Fruit fly (Drosophila melanogaster) whole organism, embryonic: ENCODE measurements around the gene obst-F.

Source experiments
- Asciz ChIP-seq: fragments of 200-800 bp; sonication (Bioruptor generic); optimal IDR thresholded peaks from 2 replicates; lab custom pipeline; 2017; ENCODE audit warnings: missing biosample characterization, mild to moderate bottlenecking, missing genetic modification characterization, missing genetic modification reagents
- CG10321 ChIP-seq: fragments of 200-800 bp; sonication (Bioruptor generic); IDR thresholded peaks from 2 replicates; pipeline ENCODE4 v1.3.6; 2022; ENCODE audit warnings: missing biosample characterization, missing genetic modification characterization
- CG10543 ChIP-seq: fragments of 200-800 bp; sonication (Bioruptor generic); optimal IDR thresholded peaks from 3 replicates; lab custom pipeline; 2017; ENCODE audit warnings: missing biosample characterization, mild to moderate bottlenecking, missing genetic modification characterization, moderate library complexity
- CG11723 ChIP-seq: fragments of 200-800 bp; sonication (Bioruptor generic); optimal IDR thresholded peaks from 2 replicates; lab custom pipeline; 2017; ENCODE audit warnings: missing biosample characterization, mild to moderate bottlenecking, missing genetic modification characterization
- CG12744 ChIP-seq: fragments of 200-800 bp; sonication (Bioruptor generic); optimal IDR thresholded peaks from 2 replicates; lab custom pipeline; 2016; ENCODE audit warnings: missing biosample characterization, missing genetic modification characterization
- CG14667 ChIP-seq: fragments of 200-800 bp; sonication (Bioruptor generic); IDR thresholded peaks from 2 replicates; pipeline ENCODE4 v1.3.6; 2022; ENCODE audit warnings: missing biosample characterization, missing genetic modification characterization
- CG15514 ChIP-seq: fragments of 200-800 bp; sonication (Bioruptor generic); optimal IDR thresholded peaks from 3 replicates; lab custom pipeline; 2017; ENCODE audit warnings: missing biosample characterization, missing genetic modification characterization, mild to moderate bottlenecking, moderate library complexity, missing genetic modification reagents
- CG1603 ChIP-seq: fragments of 200-800 bp; sonication (Bioruptor generic); optimal IDR thresholded peaks from 2 replicates; lab custom pipeline; 2019; ENCODE audit warnings: missing biosample characterization, mild to moderate bottlenecking, missing genetic modification characterization, moderate library complexity
- CG17359 ChIP-seq: fragments of 200-800 bp; sonication (Bioruptor generic); optimal IDR thresholded peaks from 3 replicates; lab custom pipeline; 2018; ENCODE audit warnings: missing biosample characterization, mild to moderate bottlenecking, missing genetic modification characterization, moderate library complexity
- CG2202 ChIP-seq: fragments of 200-800 bp; sonication (Bioruptor generic); optimal IDR thresholded peaks from 2 replicates; lab custom pipeline; 2018; ENCODE audit warnings: missing biosample characterization, mild to moderate bottlenecking, missing genetic modification characterization
- CG6765 ChIP-seq: fragments of 200-800 bp; sonication (Bioruptor generic); optimal IDR thresholded peaks from 3 replicates; lab custom pipeline; 2017; ENCODE audit warnings: missing biosample characterization, mild to moderate bottlenecking, missing genetic modification characterization
- CG7372 ChIP-seq: fragments of 200-800 bp; sonication (Bioruptor generic); IDR thresholded peaks from 2 replicates; pipeline ENCODE4 v1.3.6; 2022; ENCODE audit warnings: missing biosample characterization, missing genetic modification characterization
- CG7963 ChIP-seq: fragments of 200-800 bp; sonication (Bioruptor generic); IDR thresholded peaks from 3 replicates; pipeline ENCODE4 v1.3.6; 2022; ENCODE audit warnings: missing biosample characterization, missing genetic modification characterization; ENCODE audit not compliant: partially characterized antibody
- CG8089 ChIP-seq: fragments of 200-800 bp; sonication (Bioruptor generic); optimal IDR thresholded peaks from 3 replicates; lab custom pipeline; 2016; ENCODE audit warnings: missing biosample characterization, missing genetic modification characterization
- CG8281 ChIP-seq: fragments of 200-800 bp; sonication (Bioruptor generic); optimal IDR thresholded peaks from 2 replicates; lab custom pipeline; 2018; ENCODE audit warnings: missing biosample characterization, mild to moderate bottlenecking, missing genetic modification characterization, moderate library complexity
- CG8765 ChIP-seq: fragments of 200-800 bp; sonication (Bioruptor generic); IDR thresholded peaks from 2 replicates; pipeline ENCODE4 v1.3.6; 2022; ENCODE audit warnings: missing biosample characterization, missing genetic modification characterization
- Dll ChIP-seq: fragments of 200-800 bp; sonication (Bioruptor generic); IDR thresholded peaks from 4 replicates; pipeline ENCODE4 v1.3.6; 2022; ENCODE audit warnings: missing biosample characterization, missing genetic modification characterization; ENCODE audit not compliant: partially characterized antibody
- Drgx ChIP-seq: fragments of 200-800 bp; sonication (Bioruptor generic); IDR thresholded peaks from 2 replicates; pipeline ENCODE4 v1.3.6; 2022; ENCODE audit warnings: missing biosample characterization, missing genetic modification characterization
- E2f2 ChIP-seq: fragments of 200-800 bp; sonication (Bioruptor generic); IDR thresholded peaks from 2 replicates; pipeline ENCODE4 v1.3.6; 2022; ENCODE audit warnings: missing biosample characterization, missing genetic modification characterization
- ERR ChIP-seq: fragments of 200-800 bp; sonication (Bioruptor generic); optimal IDR thresholded peaks from 2 replicates; lab custom pipeline; 2016; ENCODE audit warnings: missing biosample characterization, missing genetic modification characterization
- Ets97D ChIP-seq: fragments of 200-800 bp; sonication (Bioruptor generic); optimal IDR thresholded peaks from 3 replicates; lab custom pipeline; 2016; ENCODE audit warnings: missing biosample characterization, missing genetic modification characterization
- H15 ChIP-seq: fragments of 200-800 bp; sonication (Bioruptor generic); IDR thresholded peaks from 3 replicates; pipeline ENCODE4 v1.3.6; 2022; ENCODE audit warnings: missing biosample characterization, missing genetic modification characterization
- HLH54F ChIP-seq: fragments of 200-800 bp; sonication (Bioruptor generic); optimal IDR thresholded peaks from 3 replicates; lab custom pipeline; 2016; ENCODE audit warnings: missing biosample characterization, missing genetic modification characterization
- Hand ChIP-seq: fragments of 200-800 bp; sonication (Bioruptor generic); optimal IDR thresholded peaks from 2 replicates; lab custom pipeline; 2017; ENCODE audit warnings: mild to moderate bottlenecking, missing biosample characterization, missing genetic modification reagents, missing genetic modification characterization
- HmgD ChIP-seq: fragments of 200-800 bp; sonication (Bioruptor generic); optimal IDR thresholded peaks from 3 replicates; lab custom pipeline; 2016; ENCODE audit warnings: missing biosample characterization, missing genetic modification characterization
- Hsf ChIP-seq: fragments of 200-800 bp; sonication (Bioruptor generic); optimal IDR thresholded peaks from 3 replicates; lab custom pipeline; 2016; ENCODE audit warnings: missing biosample characterization, missing genetic modification characterization
- Myb ChIP-seq: fragments of 200-800 bp; sonication (Bioruptor generic); optimal IDR thresholded peaks from 2 replicates; lab custom pipeline; 2016; ENCODE audit warnings: missing biosample characterization, missing genetic modification characterization
- Pdp1 ChIP-seq, 2 experiments: fragments of 200-800 bp; sonication (Bioruptor generic); optimal IDR thresholded peaks; 3 replicates each; lab custom pipeline; 2016; ENCODE audit warnings: missing biosample characterization in 2 of 2, missing genetic modification characterization in 2 of 2, mild to moderate bottlenecking in 1 of 2, moderate library complexity in 1 of 2
- Rfx ChIP-seq: fragments of 200-800 bp; sonication (Bioruptor generic); IDR thresholded peaks from 2 replicates; pipeline ENCODE4 v1.3.6; 2022; ENCODE audit warnings: missing biosample characterization, missing genetic modification characterization
- Rx ChIP-seq: fragments of 200-800 bp; sonication (Bioruptor generic); IDR thresholded peaks from 2 replicates; pipeline ENCODE4 v1.3.6; 2022; ENCODE audit warnings: missing biosample characterization, missing genetic modification characterization
- Xrp1 ChIP-seq: fragments of 200-800 bp; sonication (Bioruptor generic); IDR thresholded peaks from 2 replicates; pipeline ENCODE4 v1.3.6; 2022; ENCODE audit warnings: missing biosample characterization, missing genetic modification characterization
- al ChIP-seq: fragments of 200-800 bp; sonication (Bioruptor generic); IDR thresholded peaks from 2 replicates; pipeline ENCODE4 v1.3.6; 2022; ENCODE audit warnings: missing biosample characterization, missing genetic modification characterization
- ap ChIP-seq: fragments of 200-800 bp; sonication (Bioruptor generic); IDR thresholded peaks from 2 replicates; pipeline ENCODE4 v1.3.6; 2022; ENCODE audit warnings: missing biosample characterization, missing genetic modification characterization
- bcd ChIP-seq: fragments of 200-800 bp; sonication (Bioruptor generic); optimal IDR thresholded peaks from 2 replicates; lab custom pipeline; 2017; ENCODE audit warnings: missing biosample characterization, mild to moderate bottlenecking, missing genetic modification characterization
- cad ChIP-seq: fragments of >200 bp; optimal IDR thresholded peaks from 2 replicates; lab custom pipeline; 2017; ENCODE audit warnings: missing biosample characterization, missing genetic modification characterization
- ci ChIP-seq: fragments of 200-800 bp; sonication (Bioruptor generic); IDR thresholded peaks from 3 replicates; pipeline ENCODE4 v1.3.6; 2022; ENCODE audit warnings: missing biosample characterization, missing genetic modification characterization
- corto ChIP-seq: fragments of 200-800 bp; sonication (Bioruptor generic); optimal IDR thresholded peaks from 2 replicates; lab custom pipeline; 2016; ENCODE audit warnings: missing biosample characterization, mild to moderate bottlenecking, missing genetic modification characterization, moderate library complexity
- da ChIP-seq: fragments of 200-800 bp; sonication (Bioruptor generic); optimal IDR thresholded peaks from 2 replicates; lab custom pipeline; 2016; ENCODE audit warnings: missing biosample characterization, missing genetic modification characterization
- esg ChIP-seq: fragments of 200-800 bp; sonication (Bioruptor generic); conservative IDR thresholded peaks from 2 replicates; pipeline ENCODE4 v1.3.6; 2022; ENCODE audit warnings: missing biosample characterization, missing genetic modification characterization
- exex ChIP-seq: fragments of 200-800 bp; sonication (Bioruptor generic); optimal IDR thresholded peaks from 4 replicates; lab custom pipeline; 2018; ENCODE audit warnings: missing biosample characterization, mild to moderate bottlenecking, missing genetic modification characterization, moderate library complexity
- eyg ChIP-seq: fragments of 200-800 bp; sonication (Bioruptor generic); optimal IDR thresholded peaks from 3 replicates; lab custom pipeline; 2016; ENCODE audit warnings: missing biosample characterization, missing genetic modification characterization
- fru ChIP-seq: fragments of >200 bp; optimal IDR thresholded peaks from 2 replicates; lab custom pipeline; 2017
- gcm ChIP-seq: fragments of 200-800 bp; sonication (Bioruptor generic); optimal IDR thresholded peaks from 2 replicates; lab custom pipeline; 2019; ENCODE audit warnings: missing biosample characterization, mild to moderate bottlenecking, missing genetic modification characterization, moderate library complexity
- gt ChIP-seq: fragments of 200-800 bp; sonication (Bioruptor generic); IDR thresholded peaks from 2 replicates; pipeline ENCODE4 v1.3.6; 2022; ENCODE audit warnings: missing biosample characterization, missing genetic modification characterization
- jing ChIP-seq: fragments of 200-800 bp; sonication (Bioruptor generic); optimal IDR thresholded peaks from 2 replicates; lab custom pipeline; 2018; ENCODE audit warnings: missing biosample characterization, mild to moderate bottlenecking, missing genetic modification characterization
- jumu ChIP-seq: fragments of 200-800 bp; sonication (Bioruptor generic); optimal IDR thresholded peaks from 3 replicates; lab custom pipeline; 2016; ENCODE audit warnings: missing biosample characterization, missing genetic modification characterization
- ken ChIP-seq: fragments of 200-800 bp; sonication (Bioruptor generic); IDR thresholded peaks from 3 replicates; pipeline ENCODE4 v1.3.6; 2022; ENCODE audit warnings: missing biosample characterization, missing genetic modification characterization
- lmd ChIP-seq: fragments of 200-800 bp; sonication (Bioruptor generic); IDR thresholded peaks from 2 replicates; pipeline ENCODE4 v1.3.6; 2022; ENCODE audit warnings: missing biosample characterization, missing genetic modification characterization
- nmo ChIP-seq: fragments of 200-800 bp; sonication (Bioruptor generic); optimal IDR thresholded peaks from 2 replicates; lab custom pipeline; 2018; ENCODE audit warnings: missing biosample characterization, mild to moderate bottlenecking, missing genetic modification characterization, moderate library complexity
- slou ChIP-seq: fragments of 200-800 bp; sonication (Bioruptor generic); optimal IDR thresholded peaks from 3 replicates; lab custom pipeline; 2016; ENCODE audit warnings: missing biosample characterization, missing genetic modification characterization
- sqz ChIP-seq: fragments of 200-800 bp; sonication (Bioruptor generic); optimal IDR thresholded peaks from 3 replicates; lab custom pipeline; 2018; ENCODE audit warnings: missing biosample characterization, mild to moderate bottlenecking, missing genetic modification characterization

obst-F gene

DNA sequence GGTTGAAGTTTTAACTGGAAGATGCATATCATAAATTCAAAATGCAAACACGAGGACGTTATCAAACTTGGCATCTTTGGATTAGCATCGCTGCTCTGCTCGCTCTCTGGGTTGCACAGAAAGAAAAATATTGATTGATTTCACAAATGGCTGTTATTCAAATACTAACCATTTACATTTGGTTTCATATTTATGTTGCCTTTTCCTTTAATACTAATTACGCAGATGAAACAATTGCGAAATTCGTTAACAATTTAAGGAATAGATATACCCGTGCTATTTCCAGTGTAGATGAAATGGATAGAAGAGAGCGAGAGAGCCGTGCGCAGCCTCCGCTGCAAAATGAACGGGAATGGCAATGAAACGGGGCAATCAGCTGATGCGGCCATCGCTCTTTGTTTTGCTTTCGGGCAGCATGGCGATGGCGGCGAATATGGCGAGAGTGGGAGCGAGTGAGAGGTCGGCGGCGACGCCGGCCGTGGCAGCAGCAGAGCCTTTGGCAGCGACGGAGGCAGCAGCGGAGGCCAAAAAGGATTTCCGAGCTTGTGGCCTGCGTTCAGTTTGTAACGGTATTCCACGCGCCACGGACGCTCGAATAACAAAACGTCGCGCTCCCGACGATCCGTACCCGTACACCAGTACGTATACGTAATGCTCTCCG lies 46.2 kb upstream of the obst-F start, which contains the start of gene rdgC (continued):
- TF ChIP-seq gcm (GFP tag; lab: Kevin White, UChicago) = peak; percentile 93
- peak; percentile 77 for TF ChIP-seq Ets97D (GFP tag; lab: Kevin White, UChicago)
- TF ChIP-seq Myb (GFP tag; lab: Kevin White, UChicago) = peak; percentile 85
- TF ChIP-seq jing = peak; percentile 93
- TF ChIP-seq CG10543 = peak; percentile 77
- peak; percentile 95 for TF ChIP-seq H15 (GFP tag; lab: Robert Waterston, UW)
- peak; percentile 76 for TF ChIP-seq da
- peak; percentile 33 for TF ChIP-seq CG2202 (tag; lab: Kevin White, UChicago)
- TF ChIP-seq Hsf (GFP tag; lab: Kevin White, UChicago) = peak; percentile 96
- peak; percentile 94 for TF ChIP-seq ERR (GFP tag; lab: Kevin White, UChicago)
- TF ChIP-seq cad = no peak
- peak; percentile 19 for TF ChIP-seq corto (GFP tag; lab: Kevin White, UChicago)
- TF ChIP-seq CG17359 (tag; lab: Kevin White, UChicago) = peak; percentile 98
- TF ChIP-seq CG7372 (GFP tag; lab: Robert Waterston, UW) = peak; percentile 95
- peak; percentile 97 for TF ChIP-seq Xrp1 (GFP tag; lab: Robert Waterston, UW)
- peak; percentile 93 for TF ChIP-seq al
- TF ChIP-seq ken (GFP tag; lab: Robert Waterston, UW) = peak; percentile 94
- TF ChIP-seq E2f2 = peak; percentile 79
- TF ChIP-seq CG10321 = peak; percentile 80
- peak; percentile 95 for TF ChIP-seq bcd (GFP tag; lab: Kevin White, UChicago)
- TF ChIP-seq CG8281 (tag; lab: Kevin White, UChicago) = peak; percentile 82
- peak; percentile 82 for TF ChIP-seq sqz
- no peak for TF ChIP-seq Dll
- TF ChIP-seq CG1603 (tag; lab: Kevin White, UChicago) = peak; percentile 98
- no peak for TF ChIP-seq fru
- TF ChIP-seq CG14667 = peak; percentile 92
- peak; percentile 94 for TF ChIP-seq nmo
- TF ChIP-seq jumu = peak; percentile 95
- no peak for TF ChIP-seq CG7963 (GFP tag; lab: Robert Waterston, UW)
- peak; percentile 94 for TF ChIP-seq HLH54F (GFP tag; lab: Kevin White, UChicago)
- TF ChIP-seq Hand = peak; percentile 94
- peak; percentile 86 for TF ChIP-seq exex (tag; lab: Kevin White, UChicago)
- peak; percentile 92 for TF ChIP-seq slou
- peak; percentile 60 for TF ChIP-seq gt (GFP tag; lab: Robert Waterston, UW)
- TF ChIP-seq lmd = peak; percentile 96
- peak; percentile 62; the same call in 1 of the 2 replicates for TF ChIP-seq CG8765 (GFP tag; lab: Robert Waterston, UW)
- TF ChIP-seq esg (GFP tag; lab: Robert Waterston, UW) = peak; percentile 91
- peak; percentile 95 for TF ChIP-seq HmgD
- TF ChIP-seq ap (GFP tag; lab: Robert Waterston, UW) = peak; percentile 94
- peak; percentile 95 for TF ChIP-seq eyg (GFP tag; lab: Kevin White, UChicago)
- TF ChIP-seq Drgx (GFP tag; lab: Robert Waterston, UW) = peak; percentile 94
- peak; percentile 95 for TF ChIP-seq Rx (GFP tag; lab: Robert Waterston, UW)
- peak; percentile 92 to 96 for TF ChIP-seq Pdp1 (GFP tag; optimal IDR thresholded peaks at IDR 0.05; lab: Kevin White, UChicago)
- peak; percentile 92 for TF ChIP-seq CG15514 (GFP tag; lab: Kevin White, UChicago)
- peak; percentile 92 for TF ChIP-seq CG12744 (GFP tag; lab: Kevin White, UChicago)
- TF ChIP-seq ci (GFP tag; lab: Robert Waterston, UW) = peak; percentile 99
- TF ChIP-seq CG8089 (GFP tag; lab: Kevin White, UChicago) = peak; percentile 94
- TF ChIP-seq CG11723 (GFP tag; lab: Kevin White, UChicago) = peak; percentile 81
- peak; percentile 98 for TF ChIP-seq Rfx (GFP tag; lab: Robert Waterston, UW)
- peak; percentile 91 for TF ChIP-seq CG6765
- peak; percentile 97 for TF ChIP-seq Asciz (GFP tag; lab: Kevin White, UChicago)
